Worm (Caenorhabditis elegans) whole organism, L2 larva: Measurements from ENCODE around the gene T23F2.4.

Experiments
- C34F6.9 ChIP-seq: fragments of 150-350 bp; optimal IDR thresholded peaks from 2 replicates; lab custom pipeline; 2014; ENCODE audit warnings: missing biosample characterization, missing genetic modification characterization
- F13H6.1 ChIP-seq: sonication (generic microtip); optimal IDR thresholded peaks from 2 replicates; lab custom pipeline; 2016; ENCODE audit warnings: missing genetic modification characterization, missing compliant biosample characterization
- Y55F3AM.14 ChIP-seq: fragments of 200-800 bp; sonication (Bioruptor generic); optimal IDR thresholded peaks from 2 replicates; lab custom pipeline; 2018; ENCODE audit warnings: mild to moderate bottlenecking, missing genetic modification characterization, missing compliant biosample characterization
- alr-1 ChIP-seq: fragments of 150-350 bp; optimal IDR thresholded peaks from 2 replicates; lab custom pipeline; 2014; ENCODE audit warnings: missing biosample characterization, missing genetic modification characterization
- aly-2 ChIP-seq: fragments of 150-350 bp; optimal IDR thresholded peaks from 2 replicates; lab custom pipeline; 2014; ENCODE audit warnings: missing biosample characterization, missing genetic modification characterization
- blmp-1 ChIP-seq: sonication (generic microtip); optimal IDR thresholded peaks from 2 replicates; lab custom pipeline; 2017; ENCODE audit warnings: missing genetic modification characterization, mild to moderate bottlenecking, missing compliant biosample characterization, antibody characterized with exemption, moderate library complexity; ENCODE audit not compliant: insufficient read depth
- egl-27 ChIP-seq: sonication (generic microtip); optimal IDR thresholded peaks from 3 replicates; lab custom pipeline; 2017; ENCODE audit warnings: missing biosample characterization, missing genetic modification reagents, missing genetic modification characterization
- elt-1 ChIP-seq: fragments of 150-350 bp; optimal IDR thresholded peaks from 2 replicates; lab custom pipeline; 2014; ENCODE audit warnings: missing biosample characterization, missing genetic modification characterization
- elt-3 ChIP-seq: sonication (generic microtip); optimal IDR thresholded peaks from 2 replicates; lab custom pipeline; 2017; ENCODE audit warnings: missing biosample characterization, missing genetic modification characterization
- gmeb-1 ChIP-seq: fragments of 150-350 bp; optimal IDR thresholded peaks from 2 replicates; lab custom pipeline; 2014; ENCODE audit warnings: missing biosample characterization, missing genetic modification characterization
- lin-11 ChIP-seq: fragments of 150-350 bp; sonication (generic microtip); optimal IDR thresholded peaks from 2 replicates; lab custom pipeline; 2014; ENCODE audit warnings: missing biosample characterization, missing genetic modification characterization, inconsistent platforms, mixed read lengths
- lin-39 ChIP-seq: fragments of 150-350 bp; optimal IDR thresholded peaks from 2 replicates; lab custom pipeline; 2014; ENCODE audit warnings: missing biosample characterization, missing genetic modification reagents, missing genetic modification characterization
- lsy-2 ChIP-seq, 2 experiments: fragments of 150-350 bp in 1 of 2; sonication (generic microtip) in 1 of 2; optimal IDR thresholded peaks; 2 replicates each; lab custom pipeline; 2014 to 2017; ENCODE audit warnings: missing biosample characterization in 2 of 2, missing genetic modification characterization in 2 of 2
- mab-5 ChIP-seq: fragments of 150-350 bp; optimal IDR thresholded peaks from 2 replicates; lab custom pipeline; 2014; ENCODE audit warnings: missing biosample characterization, missing genetic modification characterization
- nhr-129 ChIP-seq: fragments of 150-350 bp; optimal IDR thresholded peaks from 2 replicates; lab custom pipeline; 2014; ENCODE audit warnings: missing biosample characterization, missing genetic modification characterization
- nhr-21 ChIP-seq: fragments of 150-350 bp; optimal IDR thresholded peaks from 2 replicates; lab custom pipeline; 2014; ENCODE audit warnings: missing biosample characterization, missing genetic modification characterization
- nhr-23 ChIP-seq: fragments of 150-350 bp; optimal IDR thresholded peaks from 2 replicates; lab custom pipeline; 2014; ENCODE audit warnings: missing biosample characterization, missing genetic modification reagents, missing genetic modification characterization
- nhr-25 ChIP-seq: fragments of 150-350 bp; sonication (generic microtip); optimal IDR thresholded peaks from 3 replicates; lab custom pipeline; 2014; ENCODE audit warnings: missing biosample characterization, missing genetic modification characterization
- nhr-6 ChIP-seq: fragments of 150-350 bp; optimal IDR thresholded peaks from 2 replicates; lab custom pipeline; 2014; ENCODE audit warnings: missing biosample characterization, missing genetic modification characterization
- peb-1 ChIP-seq: fragments of 150-350 bp; optimal IDR thresholded peaks from 2 replicates; lab custom pipeline; 2014; ENCODE audit warnings: missing biosample characterization, missing genetic modification characterization
- sma-9 ChIP-seq, 2 experiments: fragments of 150-350 bp in 1 of 2; sonication (generic microtip) in 1 of 2; optimal IDR thresholded peaks; 2 replicates each; lab custom pipeline; 2014 to 2016; ENCODE audit warnings: missing genetic modification characterization in 2 of 2, mild to moderate bottlenecking in 1 of 2, missing biosample characterization in 1 of 2, missing compliant biosample characterization in 1 of 2, missing genetic modification reagents in 1 of 2, moderate library complexity in 1 of 2
- snpc-4 ChIP-seq: fragments of 150-350 bp; optimal IDR thresholded peaks from 2 replicates; lab custom pipeline; 2014; ENCODE audit warnings: missing biosample characterization, missing genetic modification characterization
- unc-55 ChIP-seq: fragments of 150-350 bp; sonication (generic microtip); optimal IDR thresholded peaks from 3 replicates; lab custom pipeline; 2014; ENCODE audit warnings: missing biosample characterization, missing genetic modification reagents, missing genetic modification characterization
- ztf-1 ChIP-seq: fragments of 200-800 bp; sonication (Bioruptor generic); conservative IDR thresholded peaks from 2 replicates; pipeline ENCODE4 v1.3.6; 2022; ENCODE audit warnings: missing genetic modification characterization, missing compliant biosample characterization

The T23F2.4 gene

ce11 chrX:5505148-5505547, 9.7 kb downstream of the T23F2.4 start, which contains the start of gene T23F2.2:
TSS of gene T23F2.2 (minus strand) at chrX:5505248.
- TF ChIP-seq unc-55 (GFP tag; lab: Kevin White, UChicago) (peak; percentile 42), aly-2 (tag; lab: Kevin White, UChicago) (no peak), peb-1 (tag; lab: Kevin White, UChicago) (no peak), egl-27 (tag; lab: Kevin White, UChicago) (no peak), gmeb-1 (no peak)

DNA sequence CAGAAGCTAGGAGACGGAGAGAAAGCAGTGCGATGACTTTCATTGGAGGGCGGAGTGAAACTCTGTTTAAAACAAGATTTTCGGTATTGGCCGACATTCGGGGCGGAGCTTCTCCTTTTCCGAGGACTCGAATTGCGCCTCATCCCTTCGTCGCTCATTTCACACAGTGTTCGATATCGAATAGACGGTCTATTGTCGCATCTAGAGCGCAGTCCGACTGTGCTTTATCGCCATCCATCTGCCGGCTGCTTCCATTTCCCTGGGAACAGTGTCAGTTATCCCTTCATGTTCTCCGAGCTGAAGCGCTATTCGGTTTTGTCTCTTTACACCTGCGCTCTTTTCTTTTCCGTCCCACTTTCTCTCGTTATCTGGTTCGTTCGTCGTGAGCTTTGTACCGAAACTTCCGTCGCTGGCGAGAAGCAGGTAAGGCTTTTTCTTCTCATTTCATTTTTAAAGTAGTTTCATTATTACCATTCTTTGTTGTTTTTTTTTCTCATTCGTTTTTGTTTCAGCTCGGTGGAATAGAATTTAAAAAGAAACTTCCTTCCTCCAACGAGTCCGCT, 22.0 kb downstream of the T23F2.4 start, which contains the start of the genes bus-8A and bus-8B:
Gene bus-8A, plus strand, starts transcription at position 96 of the 563 bp plus-strand sequence.
Gene bus-8B, plus strand, starts transcription at position 513 of the 563 bp plus-strand sequence.
- TF ChIP-seq F13H6.1 (tag; lab: Kevin White, UChicago) (no peak), unc-55 (GFP tag; lab: Kevin White, UChicago) (no peak), snpc-4 (tag; lab: Kevin White, UChicago) (no peak), nhr-23 (tag; lab: Kevin White, UChicago) (no peak), ztf-1 (GFP tag; lab: Robert Waterston, UW) (no peak), alr-1 (tag; lab: Kevin White, UChicago) (no peak)
- TF ChIP-seq, all 48 proteins: peak for 0

DNA sequence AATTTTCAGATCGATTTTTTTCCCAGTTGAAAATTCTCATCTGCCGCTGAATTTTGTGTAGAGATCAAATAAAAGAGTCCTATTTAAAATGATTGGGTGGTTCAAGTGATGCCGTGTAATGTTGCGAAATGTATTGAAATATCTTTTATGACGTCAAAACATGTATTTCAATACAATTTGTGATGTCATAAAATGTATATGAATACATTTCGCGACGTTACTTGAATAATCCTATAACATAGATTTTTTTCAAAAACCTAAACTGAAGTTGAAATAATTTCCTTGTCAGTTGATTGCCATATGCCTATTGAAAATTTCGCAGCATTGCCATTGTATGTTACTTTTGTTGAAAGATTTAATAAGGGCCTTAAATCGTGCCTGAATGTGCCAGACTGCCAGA, 25.3 kb downstream of the T23F2.4 start, which contains the start of gene F55D1.1:
Gene F55D1.1, plus strand, starts transcription at position 301 of the 400 bp plus-strand sequence.
- TF ChIP-seq nhr-25 (no peak), lin-39 (tag; lab: Kevin White, UChicago) (no peak), nhr-6 (tag; lab: Kevin White, UChicago) (no peak), nhr-21 (tag; lab: Kevin White, UChicago) (no peak)

DNA sequence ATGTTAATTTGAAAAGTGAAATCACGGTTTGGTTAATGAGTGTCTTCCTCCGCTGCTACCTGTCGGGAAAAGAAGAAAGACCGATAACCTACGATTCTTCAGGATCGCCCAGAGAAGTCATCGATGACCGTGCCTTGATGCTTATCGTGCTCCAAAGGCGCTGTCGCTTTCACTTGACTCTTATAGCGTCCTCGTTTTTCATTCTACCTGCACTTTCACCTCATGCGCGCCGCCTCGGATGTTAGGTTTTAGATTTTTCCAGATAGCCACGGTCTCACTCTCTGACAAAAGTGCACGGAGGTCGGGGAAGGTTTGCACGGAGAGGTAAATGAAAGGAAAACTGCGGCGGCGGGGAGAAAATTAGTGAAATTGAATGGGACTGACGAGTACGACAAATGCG, 26.0 kb downstream of the T23F2.4 start:
- TF ChIP-seq blmp-1 = peak; percentile 42
- peak; percentile 14 for TF ChIP-seq elt-1
- TF ChIP-seq F13H6.1 (tag; lab: Kevin White, UChicago) = no peak

ce11 chrX:5485931-5486537, 28.9 kb downstream of the T23F2.4 start, which contains the start of gene C25F6.1:
TSS of gene C25F6.1 (plus strand) at chrX:5486487.
- TF ChIP-seq Y55F3AM.14 = no peak
- TF ChIP-seq F13H6.1 (tag; lab: Kevin White, UChicago) = peak; percentile 18
- TF ChIP-seq sma-9 (GFP tag; optimal IDR thresholded peaks at IDR 0.05; lab: Kevin White, UChicago) = peak; percentile 8
- no peak for TF ChIP-seq sma-9 (tag; optimal IDR thresholded peaks at IDR 0.05; lab: Kevin White, UChicago)
- peak; percentile 53 for TF ChIP-seq unc-55 (GFP tag; lab: Kevin White, UChicago)
- peak in 1 of 2 experiments; percentile 41 for TF ChIP-seq lsy-2 (tag; optimal IDR thresholded peaks at IDR 0.05; lab: Kevin White, UChicago)
- no peak for TF ChIP-seq alr-1 (tag; lab: Kevin White, UChicago)
- TF ChIP-seq nhr-129 = peak; percentile 45

DNA sequence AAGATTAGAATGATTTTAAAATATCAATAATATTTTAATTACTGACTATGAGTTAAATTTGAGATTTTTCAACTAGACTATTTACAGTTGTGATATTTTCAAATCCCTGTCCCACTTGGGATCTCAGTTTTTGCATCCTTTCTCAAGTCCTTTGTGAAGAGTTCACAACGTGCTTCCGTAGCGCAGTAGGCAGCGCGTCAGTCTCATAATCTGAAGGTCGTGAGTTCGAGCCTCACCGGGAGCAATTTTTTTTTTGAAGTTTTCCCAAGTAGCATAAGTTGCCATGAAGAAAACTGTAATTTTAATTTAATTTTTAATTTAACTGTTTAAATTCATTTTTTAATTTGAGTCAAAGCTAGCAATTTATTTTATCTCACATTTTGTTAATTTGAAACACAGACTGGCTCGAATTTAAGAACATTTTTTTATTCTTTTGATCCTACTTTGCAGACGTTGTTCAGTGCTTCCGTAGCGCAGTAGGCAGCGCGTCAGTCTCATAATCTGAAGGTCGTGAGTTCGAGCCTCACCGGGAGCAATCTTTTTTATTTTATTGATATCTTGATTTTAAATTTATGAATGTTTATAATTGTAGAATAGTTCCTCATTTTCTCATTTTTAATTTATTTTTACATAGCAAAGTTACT, 29.5 kb downstream of the T23F2.4 start:
- TF ChIP-seq nhr-129 (no peak), elt-3 (tag; lab: Kevin White, UChicago) (no peak), nhr-21 (tag; lab: Kevin White, UChicago) (peak; percentile 16), lsy-2 (tag; optimal IDR thresholded peaks at IDR 0.05; lab: Kevin White, UChicago) (peak; percentile 2 to 25), mab-5 (tag; lab: Kevin White, UChicago) (no peak), C34F6.9 (tag; lab: Kevin White, UChicago) (peak; percentile 18), sma-9 (GFP tag; optimal IDR thresholded peaks at IDR 0.05; lab: Kevin White, UChicago) (no peak), sma-9 (tag; optimal IDR thresholded peaks at IDR 0.05; lab: Kevin White, UChicago) (no peak), lin-11 (tag; lab: Kevin White, UChicago) (no peak)
